Fruit fly (Drosophila melanogaster) whole organism, embryonic: ENCODE measurements around the gene Rbbp5.

ENCODE experiments used
- BtbVII ChIP-seq: fragments of 200-800 bp; sonication (Bioruptor generic); optimal IDR thresholded peaks from 3 replicates; lab custom pipeline; 2017; ENCODE audit warnings: missing biosample characterization, mild to moderate bottlenecking, missing genetic modification characterization
- CG10321 ChIP-seq: fragments of 200-800 bp; sonication (Bioruptor generic); IDR thresholded peaks from 2 replicates; pipeline ENCODE4 v1.3.6; 2022; ENCODE audit warnings: missing biosample characterization, missing genetic modification characterization
- CG11247 ChIP-seq: fragments of 200-800 bp; sonication (Bioruptor generic); IDR thresholded peaks from 2 replicates; pipeline ENCODE4 v1.3.6; 2022; ENCODE audit warnings: missing biosample characterization, missing genetic modification characterization
- CG12071 ChIP-seq: fragments of 200-800 bp; sonication (Bioruptor generic); optimal IDR thresholded peaks from 3 replicates; lab custom pipeline; 2018; ENCODE audit warnings: missing biosample characterization, mild to moderate bottlenecking, missing genetic modification characterization
- CG12659 ChIP-seq: fragments of 200-800 bp; sonication (Bioruptor generic); optimal IDR thresholded peaks from 3 replicates; lab custom pipeline; 2017; ENCODE audit warnings: mild to moderate bottlenecking, missing biosample characterization, missing genetic modification reagents, missing genetic modification characterization
- CG13296 ChIP-seq: fragments of 200-800 bp; sonication (Bioruptor generic); optimal IDR thresholded peaks from 3 replicates; lab custom pipeline; 2018; ENCODE audit warnings: missing biosample characterization, mild to moderate bottlenecking, missing genetic modification characterization
- CG13894 ChIP-seq: fragments of 200-800 bp; sonication (Bioruptor generic); optimal IDR thresholded peaks from 3 replicates; lab custom pipeline; 2018; ENCODE audit warnings: missing biosample characterization, mild to moderate bottlenecking, missing genetic modification characterization, moderate library complexity
- CG17328 ChIP-seq: fragments of 200-800 bp; sonication (Bioruptor generic); IDR thresholded peaks from 2 replicates; pipeline ENCODE4 v1.3.6; 2022; ENCODE audit warnings: missing biosample characterization, missing genetic modification characterization
- CG17612 ChIP-seq: fragments of 200-800 bp; sonication (Bioruptor generic); IDR thresholded peaks from 2 replicates; pipeline ENCODE4 v1.3.6; 2022; ENCODE audit warnings: missing biosample characterization, missing genetic modification characterization
- CG2889 ChIP-seq: fragments of 200-800 bp; sonication (Bioruptor generic); IDR thresholded peaks from 3 replicates; pipeline ENCODE4 v1.3.6; 2022; ENCODE audit warnings: missing biosample characterization, missing genetic modification characterization
- CG31441 ChIP-seq: fragments of 200-800 bp; sonication (Bioruptor generic); IDR thresholded peaks from 2 replicates; pipeline ENCODE4 v1.3.6; 2022; ENCODE audit warnings: missing biosample characterization, missing genetic modification characterization
- CG4617 ChIP-seq: fragments of 200-800 bp; sonication (Bioruptor generic); optimal IDR thresholded peaks from 3 replicates; lab custom pipeline; 2016; ENCODE audit warnings: missing biosample characterization, missing genetic modification characterization, borderline replicate concordance
- CG4730 ChIP-seq: fragments of 200-800 bp; sonication (Bioruptor generic); IDR thresholded peaks from 2 replicates; pipeline ENCODE4 v1.3.6; 2022; ENCODE audit warnings: missing biosample characterization, missing genetic modification characterization
- CG6272 ChIP-seq: fragments of 200-800 bp; sonication (Bioruptor generic); IDR thresholded peaks from 2 replicates; pipeline ENCODE4 v1.3.6; 2022; ENCODE audit warnings: missing biosample characterization, missing genetic modification characterization
- CG7556 ChIP-seq: fragments of 200-800 bp; sonication (Bioruptor generic); optimal IDR thresholded peaks from 2 replicates; lab custom pipeline; 2017; ENCODE audit warnings: missing biosample characterization, mild to moderate bottlenecking, missing genetic modification characterization
- CG7786 ChIP-seq: fragments of 200-800 bp; sonication (Bioruptor generic); optimal IDR thresholded peaks from 2 replicates; lab custom pipeline; 2016; ENCODE audit warnings: missing biosample characterization, missing genetic modification characterization
- CG9817 ChIP-seq: fragments of 200-800 bp; sonication (Bioruptor generic); optimal IDR thresholded peaks from 2 replicates; lab custom pipeline; 2018; ENCODE audit warnings: missing biosample characterization, mild to moderate bottlenecking, missing genetic modification characterization, moderate library complexity
- CG9932 ChIP-seq: fragments of 200-800 bp; sonication (Bioruptor generic); IDR thresholded peaks from 2 replicates; pipeline ENCODE4 v1.3.6; 2022; ENCODE audit warnings: missing biosample characterization, missing genetic modification characterization
- CoRest ChIP-seq: fragments of 200-800 bp; sonication (Bioruptor generic); optimal IDR thresholded peaks from 3 replicates; lab custom pipeline; 2018; ENCODE audit warnings: missing biosample characterization, mild to moderate bottlenecking, missing genetic modification characterization, moderate library complexity
- Dek ChIP-seq: fragments of 200-800 bp; sonication (Bioruptor generic); optimal IDR thresholded peaks from 3 replicates; lab custom pipeline; 2019; ENCODE audit warnings: missing biosample characterization, mild to moderate bottlenecking, missing genetic modification characterization, moderate library complexity
- ERR ChIP-seq: fragments of 200-800 bp; sonication (Bioruptor generic); optimal IDR thresholded peaks from 2 replicates; lab custom pipeline; 2016; ENCODE audit warnings: missing biosample characterization, missing genetic modification characterization
- HLH3B ChIP-seq: fragments of 200-800 bp; sonication (Bioruptor generic); IDR thresholded peaks from 2 replicates; pipeline ENCODE4 v1.3.6; 2022; ENCODE audit warnings: missing biosample characterization, missing genetic modification characterization
- HmgZ ChIP-seq: fragments of 200-800 bp; sonication (Bioruptor generic); optimal IDR thresholded peaks from 2 replicates; lab custom pipeline; 2018; ENCODE audit warnings: missing biosample characterization, mild to moderate bottlenecking, missing genetic modification characterization
- Hr51 ChIP-seq, 2 experiments: fragments of 200-800 bp; sonication (Bioruptor generic); optimal IDR thresholded peaks; 2 replicates in 1 of 2; 3 replicates in 1 of 2; lab custom pipeline; 2016 to 2018; ENCODE audit warnings: missing biosample characterization in 2 of 2, missing genetic modification characterization in 2 of 2, mild to moderate bottlenecking in 1 of 2, moderate library complexity in 1 of 2
- Hr78 ChIP-seq, 2 experiments: fragments of 200-800 bp in 1 of 2; fragments of >200 bp in 1 of 2; sonication (Bioruptor generic) in 1 of 2; optimal IDR thresholded peaks; 2 replicates each; lab custom pipeline; 2017 to 2019; ENCODE audit warnings: missing biosample characterization in 2 of 2, missing genetic modification characterization in 2 of 2, mild to moderate bottlenecking in 1 of 2, moderate library complexity in 1 of 2
- Lpt ChIP-seq: fragments of >200 bp; optimal IDR thresholded peaks from 2 replicates; lab custom pipeline; 2018; ENCODE audit warnings: missing biosample characterization, missing genetic modification characterization
- Oaz ChIP-seq: fragments of 200-800 bp; sonication (Bioruptor generic); IDR thresholded peaks from 2 replicates; pipeline ENCODE4 v1.3.6; 2022; ENCODE audit warnings: missing biosample characterization, missing genetic modification characterization
- Oli ChIP-seq: fragments of 200-800 bp; sonication (Bioruptor generic); optimal IDR thresholded peaks from 2 replicates; lab custom pipeline; 2018; ENCODE audit warnings: missing biosample characterization, mild to moderate bottlenecking, missing genetic modification characterization, moderate library complexity
- Ptx1 ChIP-seq: fragments of 200-800 bp; sonication (Bioruptor generic); IDR thresholded peaks from 2 replicates; pipeline ENCODE4 v1.3.6; 2022; ENCODE audit warnings: missing biosample characterization, missing genetic modification characterization
- Rfx ChIP-seq: fragments of 200-800 bp; sonication (Bioruptor generic); IDR thresholded peaks from 2 replicates; pipeline ENCODE4 v1.3.6; 2022; ENCODE audit warnings: missing biosample characterization, missing genetic modification characterization
- az2 ChIP-seq: fragments of 200-800 bp; sonication (Bioruptor generic); optimal IDR thresholded peaks from 3 replicates; lab custom pipeline; 2016; ENCODE audit warnings: missing biosample characterization, missing genetic modification characterization
- bcd ChIP-seq: fragments of 200-800 bp; sonication (Bioruptor generic); optimal IDR thresholded peaks from 2 replicates; lab custom pipeline; 2017; ENCODE audit warnings: missing biosample characterization, mild to moderate bottlenecking, missing genetic modification characterization
- chif ChIP-seq, 2 experiments: fragments of 200-800 bp; sonication (Bioruptor generic); optimal IDR thresholded peaks; 3 replicates each; lab custom pipeline; 2016; ENCODE audit warnings: missing biosample characterization in 2 of 2, missing genetic modification characterization in 2 of 2
- da ChIP-seq: fragments of 200-800 bp; sonication (Bioruptor generic); optimal IDR thresholded peaks from 2 replicates; lab custom pipeline; 2016; ENCODE audit warnings: missing biosample characterization, missing genetic modification characterization
- dpn ChIP-seq, 2 experiments: fragments of 200-800 bp; sonication (Bioruptor generic); optimal IDR thresholded peaks; 3 replicates each; lab custom pipeline; 2016; ENCODE audit warnings: missing biosample characterization in 2 of 2, missing genetic modification characterization in 2 of 2
- dysf ChIP-seq: fragments of 200-800 bp; sonication (Bioruptor generic); IDR thresholded peaks from 3 replicates; pipeline ENCODE4 v1.3.6; 2022; ENCODE audit warnings: missing biosample characterization, missing genetic modification characterization
- ems ChIP-seq: fragments of 200-800 bp; sonication (Bioruptor generic); optimal IDR thresholded peaks from 3 replicates; lab custom pipeline; 2016; ENCODE audit warnings: missing biosample characterization, missing genetic modification characterization
- ewg ChIP-seq: fragments of 200-800 bp; sonication (Bioruptor generic); optimal IDR thresholded peaks from 3 replicates; lab custom pipeline; 2017; ENCODE audit warnings: mild to moderate bottlenecking, missing biosample characterization, missing genetic modification reagents, missing genetic modification characterization
- exex ChIP-seq: fragments of 200-800 bp; sonication (Bioruptor generic); optimal IDR thresholded peaks from 4 replicates; lab custom pipeline; 2018; ENCODE audit warnings: missing biosample characterization, mild to moderate bottlenecking, missing genetic modification characterization, moderate library complexity
- fd64A ChIP-seq: fragments of 200-800 bp; sonication (Bioruptor generic); optimal IDR thresholded peaks from 3 replicates; lab custom pipeline; 2018; ENCODE audit warnings: missing biosample characterization, mild to moderate bottlenecking, missing genetic modification characterization
- ftz-f1 ChIP-seq: fragments of 200-800 bp; sonication (Bioruptor generic); optimal IDR thresholded peaks from 2 replicates; lab custom pipeline; 2016; ENCODE audit warnings: missing biosample characterization, missing genetic modification characterization
- h ChIP-seq: fragments of >200 bp; optimal IDR thresholded peaks from 2 replicates; lab custom pipeline; 2017
- her ChIP-seq: fragments of 200-800 bp; sonication (Bioruptor generic); optimal IDR thresholded peaks from 2 replicates; lab custom pipeline; 2016; ENCODE audit warnings: missing biosample characterization, missing genetic modification characterization
- ind ChIP-seq: fragments of 200-800 bp; sonication (Bioruptor generic); optimal IDR thresholded peaks from 3 replicates; lab custom pipeline; 2016; ENCODE audit warnings: missing biosample characterization, missing genetic modification characterization
- jumu ChIP-seq: fragments of 200-800 bp; sonication (Bioruptor generic); optimal IDR thresholded peaks from 3 replicates; lab custom pipeline; 2016; ENCODE audit warnings: missing biosample characterization, missing genetic modification characterization
- mam ChIP-seq: fragments of 200-800 bp; sonication (Bioruptor generic); optimal IDR thresholded peaks from 3 replicates; lab custom pipeline; 2016; ENCODE audit warnings: missing biosample characterization, missing genetic modification characterization
- pum ChIP-seq: fragments of 200-800 bp; sonication (Bioruptor generic); optimal IDR thresholded peaks from 2 replicates; lab custom pipeline; 2016; ENCODE audit warnings: missing biosample characterization, missing genetic modification characterization
- seq ChIP-seq: fragments of 200-800 bp; sonication (Bioruptor generic); IDR thresholded peaks from 2 replicates; pipeline ENCODE4 v1.3.6; 2022; ENCODE audit warnings: missing biosample characterization, missing genetic modification characterization
- shn ChIP-seq: fragments of 200-800 bp; sonication (Bioruptor generic); optimal IDR thresholded peaks from 3 replicates; lab custom pipeline; 2016; ENCODE audit warnings: missing biosample characterization, missing genetic modification characterization
- sisA ChIP-seq: fragments of 200-800 bp; sonication (Bioruptor generic); IDR thresholded peaks from 2 replicates; pipeline ENCODE4 v1.3.6; 2022; ENCODE audit warnings: missing biosample characterization, missing genetic modification characterization
- vvl ChIP-seq: fragments of 200-800 bp; sonication (Bioruptor generic); IDR thresholded peaks from 2 replicates; pipeline ENCODE4 v1.3.6; 2022; ENCODE audit warnings: missing biosample characterization, missing genetic modification characterization

Gene Rbbp5

DNA sequence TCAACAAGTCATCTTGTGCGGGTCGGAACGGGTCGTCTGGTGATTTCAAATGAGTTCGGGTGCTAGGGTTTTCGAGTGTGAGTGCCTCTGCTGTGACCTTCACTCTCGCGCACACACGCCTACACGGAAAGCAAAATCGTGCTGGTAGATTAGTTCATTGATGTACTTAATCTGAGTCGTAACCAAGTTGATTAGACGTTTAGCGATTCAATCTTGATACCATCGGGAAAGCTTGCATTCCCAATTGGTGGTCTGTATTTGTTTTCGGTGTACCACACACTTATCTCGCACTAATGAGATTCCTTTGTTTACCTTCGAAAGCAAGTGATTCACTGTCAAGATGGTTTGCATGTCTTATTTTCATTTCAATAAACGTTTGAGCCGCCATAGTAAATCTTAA, 41.2 kb upstream of the Rbbp5 start:
- TF ChIP-seq da (GFP tag; lab: Kevin White, UChicago) (no peak), CG9817 (tag; lab: Kevin White, UChicago) (peak; percentile 8), CG12659 (GFP tag; lab: Kevin White, UChicago) (peak; percentile 22), BtbVII (GFP tag; lab: Kevin White, UChicago) (peak; percentile 37), jumu (peak; percentile 16), CoRest (tag; lab: Kevin White, UChicago) (peak; percentile 21), HmgZ (tag; lab: Kevin White, UChicago) (peak; percentile 42), CG7556 (peak; percentile 4), CG11247 (GFP tag; lab: Robert Waterston, UW) (no peak), Lpt (GFP tag; lab: Kevin White, UChicago) (no peak), h (lab: Kevin White, UChicago) (no peak), CG9932 (GFP tag; lab: Robert Waterston, UW) (peak; percentile 58), CG17328 (peak; percentile 39; the same call in 1 of the 2 replicates), sisA (GFP tag; lab: Robert Waterston, UW) (0 out of 2 replicates have a peak, but pooled peaks have one; percentile 19), Oli (peak; percentile 30), mam (GFP tag; lab: Kevin White, UChicago) (peak; percentile 40), vvl (GFP tag; lab: Robert Waterston, UW) (peak; percentile 69), HLH3B (peak; percentile 31; the same call in 1 of the 2 replicates), CG6272 (GFP tag; lab: Robert Waterston, UW) (no peak), ewg (GFP tag; lab: Kevin White, UChicago) (no peak), ftz-f1 (peak; percentile 79), chif (GFP tag; optimal IDR thresholded peaks at IDR 0.05; lab: Kevin White, UChicago) (peak in 1 of 2 experiments; percentile 13), fd64A (GFP tag; lab: Kevin White, UChicago) (no peak), dysf (GFP tag; lab: Robert Waterston, UW) (peak; percentile 73), ind (peak; percentile 36), Ptx1 (GFP tag; lab: Robert Waterston, UW) (peak; percentile 57), CG10321 (GFP tag; lab: Robert Waterston, UW) (no peak), CG7786 (GFP tag; lab: Kevin White, UChicago) (peak; percentile 31), CG12071 (GFP tag; lab: Kevin White, UChicago) (peak; percentile 18), shn (peak; percentile 32), Dek (tag; lab: Kevin White, UChicago) (peak; percentile 45), CG2889 (0 out of 3 replicates have a peak, but pooled peaks have one; percentile 38), CG13894 (tag; lab: Kevin White, UChicago) (peak; percentile 24), Oaz (GFP tag; lab: Robert Waterston, UW) (no peak), CG17612 (no peak), ems (GFP tag; lab: Kevin White, UChicago) (peak; percentile 46), Hr51 (GFP tag; optimal IDR thresholded peaks at IDR 0.05; lab: Kevin White, UChicago) (peak in 1 of 2 experiments; percentile 50), seq (GFP tag; lab: Robert Waterston, UW) (peak; percentile 30; the same call in 1 of the 2 replicates), her (GFP tag; lab: Kevin White, UChicago) (peak; percentile 57), pum (GFP tag; lab: Kevin White, UChicago) (peak; percentile 16), ERR (peak; percentile 59), CG13296 (GFP tag; lab: Kevin White, UChicago) (peak; percentile 42), exex (tag; lab: Kevin White, UChicago) (peak; percentile 86), dpn (GFP tag; optimal IDR thresholded peaks at IDR 0.05; lab: Kevin White, UChicago) (peak; percentile 20 to 60), CG4617 (GFP tag; lab: Kevin White, UChicago) (no peak), CG31441 (GFP tag; lab: Robert Waterston, UW) (peak; percentile 27; the same call in 1 of the 2 replicates), az2 (GFP tag; lab: Kevin White, UChicago) (peak; percentile 24), Hr78 (GFP tag; optimal IDR thresholded peaks at IDR 0.05; lab: Kevin White, UChicago) (peak in 1 of 2 experiments; percentile 77), bcd (GFP tag; lab: Kevin White, UChicago) (peak; percentile 10), CG4730 (peak; percentile 41; the same call in 1 of the 2 replicates), Rfx (peak; percentile 68)
